Worm (Caenorhabditis elegans): ENCODE data around the gene ZC412.5.

- TF ChIP-seq snpc-4 (tag; optimal IDR thresholded peaks at IDR 0.05) (no peak), mab-5 (tag; optimal IDR thresholded peaks at IDR 0.05) (no peak), nhr-25 (tag; optimal IDR thresholded peaks at IDR 0.05) (no peak), skn-1 (tag; optimal IDR thresholded peaks at IDR 0.05) (no peak), nhr-10 (tag; optimal IDR thresholded peaks at IDR 0.05) (no peak), unc-39 (tag; optimal IDR thresholded peaks at IDR 0.05) (no peak)
Measured at ce11 chrV:14895557-14895956, 20.3 kb upstream of the ZC412.5 start, which contains the start of gene mpst-3.

Measured in whole organism, L2 larva.